Worm (Caenorhabditis elegans): ENCODE data around the gene W03C9.6.

ce11 chrII:12005981-12006380 lies 51.7 kb downstream of the W03C9.6 start:
- TF ChIP-seq sptf-1 (tag; optimal IDR thresholded peaks at IDR 0.05) = no peak
- TF ChIP-seq snpc-4 (tag; optimal IDR thresholded peaks at IDR 0.05) = no peak
- no peak for TF ChIP-seq pha-4 (tag; optimal IDR thresholded peaks at IDR 0.05)
- TF ChIP-seq nhr-12 (tag; optimal IDR thresholded peaks at IDR 0.05) = no peak
